Fruit fly (Drosophila melanogaster) whole organism, embryonic: ENCODE measurements around the gene meigo.

Source experiments
- ATbp ChIP-seq: fragments of 200-800 bp; sonication (Bioruptor generic); optimal IDR thresholded peaks from 2 replicates; lab custom pipeline; 2017; ENCODE audit warnings: missing biosample characterization, mild to moderate bottlenecking, missing genetic modification characterization, missing genetic modification reagents
- Adf1 ChIP-seq: fragments of 200-800 bp; sonication (Bioruptor generic); IDR thresholded peaks from 2 replicates; pipeline ENCODE4 v1.3.6; 2022; ENCODE audit warnings: missing biosample characterization, missing genetic modification characterization
- CG10209 ChIP-seq: fragments of 200-800 bp; sonication (Bioruptor generic); optimal IDR thresholded peaks from 3 replicates; lab custom pipeline; 2017; ENCODE audit warnings: missing biosample characterization, mild to moderate bottlenecking, missing genetic modification characterization, missing genetic modification reagents
- CG10959 ChIP-seq: fragments of 200-800 bp; sonication (Bioruptor generic); IDR thresholded peaks from 2 replicates; pipeline ENCODE4 v1.3.6; 2022; ENCODE audit warnings: missing biosample characterization, missing genetic modification characterization
- CG11456 ChIP-seq: fragments of 200-800 bp; sonication (Bioruptor generic); IDR thresholded peaks from 3 replicates; pipeline ENCODE4 v1.3.6; 2022; ENCODE audit warnings: missing biosample characterization, missing genetic modification characterization
- CG11504 ChIP-seq: fragments of 200-800 bp; sonication (Bioruptor generic); optimal IDR thresholded peaks from 3 replicates; lab custom pipeline; 2019; ENCODE audit warnings: missing biosample characterization, mild to moderate bottlenecking, missing genetic modification characterization, moderate library complexity
- CG12104 ChIP-seq: fragments of 200-800 bp; sonication (Bioruptor generic); optimal IDR thresholded peaks from 3 replicates; lab custom pipeline; 2016; ENCODE audit warnings: missing biosample characterization, missing genetic modification characterization
- CG12219 ChIP-seq: fragments of 200-800 bp; sonication (Bioruptor generic); optimal IDR thresholded peaks from 3 replicates; lab custom pipeline; 2018; ENCODE audit warnings: missing biosample characterization, mild to moderate bottlenecking, missing genetic modification characterization
- CG12391 ChIP-seq: fragments of 200-800 bp; sonication (Bioruptor generic); optimal IDR thresholded peaks from 3 replicates; lab custom pipeline; 2018; ENCODE audit warnings: missing biosample characterization, mild to moderate bottlenecking, missing genetic modification characterization, moderate library complexity
- CG12942 ChIP-seq: fragments of 200-800 bp; sonication (Bioruptor generic); optimal IDR thresholded peaks from 3 replicates; lab custom pipeline; 2016; ENCODE audit warnings: missing biosample characterization, missing genetic modification characterization
- CG13775 ChIP-seq: fragments of 200-800 bp; sonication (Bioruptor generic); optimal IDR thresholded peaks from 3 replicates; lab custom pipeline; 2017; ENCODE audit warnings: missing biosample characterization, mild to moderate bottlenecking, missing genetic modification characterization
- CG13894 ChIP-seq: fragments of 200-800 bp; sonication (Bioruptor generic); optimal IDR thresholded peaks from 3 replicates; lab custom pipeline; 2018; ENCODE audit warnings: missing biosample characterization, mild to moderate bottlenecking, missing genetic modification characterization, moderate library complexity
- CG14667 ChIP-seq: fragments of 200-800 bp; sonication (Bioruptor generic); IDR thresholded peaks from 2 replicates; pipeline ENCODE4 v1.3.6; 2022; ENCODE audit warnings: missing biosample characterization, missing genetic modification characterization
- CG1647 ChIP-seq: fragments of 200-800 bp; sonication (Bioruptor generic); optimal IDR thresholded peaks from 3 replicates; lab custom pipeline; 2016; ENCODE audit warnings: missing biosample characterization, missing genetic modification characterization
- CG17328 ChIP-seq: fragments of 200-800 bp; sonication (Bioruptor generic); IDR thresholded peaks from 2 replicates; pipeline ENCODE4 v1.3.6; 2022; ENCODE audit warnings: missing biosample characterization, missing genetic modification characterization
- CG2678 ChIP-seq: fragments of 200-800 bp; sonication (Bioruptor generic); optimal IDR thresholded peaks from 3 replicates; lab custom pipeline; 2019; ENCODE audit warnings: missing biosample characterization, mild to moderate bottlenecking, missing genetic modification characterization, moderate library complexity
- CG2712 ChIP-seq: fragments of 200-800 bp; optimal IDR thresholded peaks from 3 replicates; lab custom pipeline; 2019; ENCODE audit warnings: missing biosample characterization, mild to moderate bottlenecking, missing genetic modification characterization, moderate library complexity
- CG4424 ChIP-seq: fragments of 200-800 bp; sonication (Bioruptor generic); optimal IDR thresholded peaks from 3 replicates; lab custom pipeline; 2016; ENCODE audit warnings: missing biosample characterization, missing genetic modification characterization
- CG5245 ChIP-seq: fragments of 200-800 bp; sonication (Bioruptor generic); optimal IDR thresholded peaks from 3 replicates; lab custom pipeline; 2016; ENCODE audit warnings: missing biosample characterization, missing genetic modification characterization
- CG6689 ChIP-seq: fragments of 200-800 bp; sonication (Bioruptor generic); IDR thresholded peaks from 2 replicates; pipeline ENCODE4 v1.3.6; 2022; ENCODE audit warnings: missing biosample characterization, missing genetic modification characterization
- CG7839 ChIP-seq: fragments of 200-800 bp; sonication (Bioruptor generic); optimal IDR thresholded peaks from 3 replicates; lab custom pipeline; 2018; ENCODE audit warnings: missing biosample characterization, mild to moderate bottlenecking, missing genetic modification characterization, moderate library complexity
- CG9215 ChIP-seq: fragments of 200-800 bp; sonication (Bioruptor generic); IDR thresholded peaks from 2 replicates; pipeline ENCODE4 v1.3.6; 2022; ENCODE audit warnings: missing biosample characterization, missing genetic modification characterization
- CG9932 ChIP-seq: fragments of 200-800 bp; sonication (Bioruptor generic); IDR thresholded peaks from 2 replicates; pipeline ENCODE4 v1.3.6; 2022; ENCODE audit warnings: missing biosample characterization, missing genetic modification characterization
- Deaf1 ChIP-seq: fragments of 200-800 bp; optimal IDR thresholded peaks from 3 replicates; lab custom pipeline; 2019; ENCODE audit warnings: missing biosample characterization, mild to moderate bottlenecking, missing genetic modification characterization, moderate library complexity
- Dll ChIP-seq: fragments of 200-800 bp; sonication (Bioruptor generic); IDR thresholded peaks from 4 replicates; pipeline ENCODE4 v1.3.6; 2022; ENCODE audit warnings: missing biosample characterization, missing genetic modification characterization; ENCODE audit not compliant: partially characterized antibody
- Hmr ChIP-seq: fragments of 200-800 bp; sonication (Bioruptor generic); optimal IDR thresholded peaks from 3 replicates; lab custom pipeline; 2017; ENCODE audit warnings: mild to moderate bottlenecking, missing biosample characterization, missing genetic modification reagents, missing genetic modification characterization
- Meics ChIP-seq: fragments of 200-800 bp; sonication (Bioruptor generic); optimal IDR thresholded peaks from 2 replicates; lab custom pipeline; 2017; ENCODE audit warnings: missing biosample characterization, mild to moderate bottlenecking, missing genetic modification characterization
- Mrtf ChIP-seq: fragments of 200-800 bp; sonication (Bioruptor generic); IDR thresholded peaks from 3 replicates; pipeline ENCODE4 v1.3.6; 2022; ENCODE audit warnings: missing biosample characterization, missing genetic modification characterization
- Myb ChIP-seq: fragments of 200-800 bp; sonication (Bioruptor generic); optimal IDR thresholded peaks from 2 replicates; lab custom pipeline; 2016; ENCODE audit warnings: missing biosample characterization, missing genetic modification characterization
- Nf-YC ChIP-seq: fragments of 200-800 bp; optimal IDR thresholded peaks from 3 replicates; lab custom pipeline; 2019; ENCODE audit warnings: missing biosample characterization, mild to moderate bottlenecking, missing genetic modification characterization, moderate library complexity
- Side ChIP-seq: fragments of 200-800 bp; sonication (Bioruptor generic); optimal IDR thresholded peaks from 2 replicates; lab custom pipeline; 2016; ENCODE audit warnings: missing biosample characterization, missing genetic modification characterization
- abd-A ChIP-seq: fragments of 200-800 bp; sonication (Bioruptor generic); optimal IDR thresholded peaks from 3 replicates; lab custom pipeline; 2019; ENCODE audit warnings: missing biosample characterization, mild to moderate bottlenecking, missing genetic modification characterization, moderate library complexity
- dysf ChIP-seq: fragments of 200-800 bp; sonication (Bioruptor generic); IDR thresholded peaks from 3 replicates; pipeline ENCODE4 v1.3.6; 2022; ENCODE audit warnings: missing biosample characterization, missing genetic modification characterization
- eyg ChIP-seq: fragments of 200-800 bp; sonication (Bioruptor generic); optimal IDR thresholded peaks from 3 replicates; lab custom pipeline; 2016; ENCODE audit warnings: missing biosample characterization, missing genetic modification characterization
- fd102C ChIP-seq: fragments of 200-800 bp; sonication (Bioruptor generic); optimal IDR thresholded peaks from 2 replicates; lab custom pipeline; 2018; ENCODE audit warnings: missing biosample characterization, mild to moderate bottlenecking, missing genetic modification characterization, moderate library complexity
- gro ChIP-seq: fragments of 200-800 bp; sonication (Bioruptor generic); optimal IDR thresholded peaks from 2 replicates; lab custom pipeline; 2016; ENCODE audit warnings: missing biosample characterization, missing genetic modification characterization
- maf-S ChIP-seq: fragments of 200-800 bp; sonication (Bioruptor generic); optimal IDR thresholded peaks from 2 replicates; lab custom pipeline; 2016; ENCODE audit warnings: missing biosample characterization, missing genetic modification characterization
- org-1 ChIP-seq: fragments of 200-800 bp; sonication (Bioruptor generic); optimal IDR thresholded peaks from 2 replicates; lab custom pipeline; 2017; ENCODE audit warnings: missing biosample characterization, missing genetic modification characterization
- pb ChIP-seq: fragments of 200-800 bp; sonication (Bioruptor generic); optimal IDR thresholded peaks from 3 replicates; lab custom pipeline; 2016; ENCODE audit warnings: missing biosample characterization, missing genetic modification characterization
- phol ChIP-seq: fragments of 200-800 bp; sonication (Bioruptor generic); optimal IDR thresholded peaks from 3 replicates; lab custom pipeline; 2018; ENCODE audit warnings: missing biosample characterization, mild to moderate bottlenecking, missing genetic modification characterization, moderate library complexity
- row ChIP-seq: fragments of 200-800 bp; sonication (Bioruptor generic); IDR thresholded peaks from 3 replicates; pipeline ENCODE4 v1.3.6; 2022; ENCODE audit warnings: missing biosample characterization, missing genetic modification characterization
- slbo ChIP-seq: fragments of 200-800 bp; sonication (Bioruptor generic); IDR thresholded peaks from 2 replicates; pipeline ENCODE4 v1.3.6; 2022; ENCODE audit warnings: missing biosample characterization, missing genetic modification characterization
- stc ChIP-seq: fragments of 200-800 bp; sonication (Bioruptor generic); IDR thresholded peaks from 2 replicates; pipeline ENCODE4 v1.3.6; 2022; ENCODE audit warnings: missing biosample characterization, missing genetic modification characterization
- tgo ChIP-seq: fragments of 200-800 bp; sonication (Bioruptor generic); IDR thresholded peaks from 3 replicates; pipeline ENCODE4 v1.3.6; 2022; ENCODE audit warnings: missing biosample characterization, missing genetic modification characterization
- tin ChIP-seq: fragments of 200-800 bp; sonication (Bioruptor generic); optimal IDR thresholded peaks from 3 replicates; lab custom pipeline; 2016; ENCODE audit warnings: missing biosample characterization, missing genetic modification characterization
- tio ChIP-seq: fragments of 200-800 bp; sonication (Bioruptor generic); optimal IDR thresholded peaks from 2 replicates; lab custom pipeline; 2017; ENCODE audit warnings: missing biosample characterization, missing genetic modification characterization, inconsistent platforms
- wdn ChIP-seq: fragments of 200-800 bp; sonication (Bioruptor generic); IDR thresholded peaks from 2 replicates; pipeline ENCODE4 v1.3.6; 2022; ENCODE audit warnings: missing biosample characterization, missing genetic modification characterization
- zen ChIP-seq: fragments of 200-800 bp; sonication (Bioruptor generic); optimal IDR thresholded peaks from 3 replicates; lab custom pipeline; 2018; ENCODE audit warnings: missing biosample characterization, mild to moderate bottlenecking, missing genetic modification characterization, moderate library complexity

The meigo gene

DNA sequence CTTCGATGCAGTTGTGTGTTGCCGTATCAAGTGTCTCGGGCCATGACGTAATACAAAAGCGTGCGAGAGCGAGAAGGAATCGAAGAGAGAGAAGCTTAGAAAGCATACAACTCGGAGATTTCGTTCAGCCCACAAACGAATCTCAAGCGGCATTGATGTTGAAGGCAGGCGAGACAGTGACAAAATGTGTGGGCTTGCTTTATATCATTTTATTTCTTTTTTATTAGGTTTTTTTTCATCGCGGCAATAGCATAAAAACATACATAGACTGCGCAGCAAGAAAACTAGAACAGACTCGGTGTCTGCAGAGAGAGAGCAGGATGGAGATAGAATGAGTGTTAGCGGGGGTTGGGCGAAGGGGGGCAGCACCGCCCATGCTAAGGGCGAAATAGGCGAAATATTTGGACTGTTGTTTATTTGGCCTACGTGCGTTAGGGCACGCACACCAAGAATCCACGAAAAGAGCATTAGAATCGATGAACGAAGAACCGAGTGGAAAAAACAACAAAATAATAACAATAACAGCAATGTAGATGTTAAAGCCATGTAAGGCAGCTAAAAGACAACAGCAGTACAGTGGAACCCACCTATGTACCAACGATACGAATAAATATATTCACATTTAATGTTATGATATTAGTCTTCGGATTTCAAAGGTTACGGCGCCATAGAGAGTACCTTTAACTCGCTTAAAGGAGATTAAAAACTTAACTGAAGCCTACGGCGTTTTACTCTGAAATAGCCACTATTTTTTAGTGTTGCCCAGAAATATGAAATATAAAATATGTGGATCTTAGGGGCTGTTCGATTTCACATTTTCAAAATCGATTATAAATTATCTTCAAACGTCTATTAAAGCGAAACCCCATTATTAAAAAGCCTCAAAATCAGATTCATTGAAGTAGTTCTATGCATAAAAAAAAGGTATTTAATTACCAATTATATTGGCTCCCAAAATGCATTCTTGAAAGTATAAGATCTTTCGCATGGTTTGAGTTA is 49.6 kb downstream of the meigo start (continued):
- peak; percentile 61 for TF ChIP-seq tio (GFP tag; lab: Kevin White, UChicago)
- peak; percentile 34; the same call in 1 of the 2 replicates for TF ChIP-seq CG9215 (GFP tag; lab: Robert Waterston, UW)
- peak; percentile 55 for TF ChIP-seq CG12104 (GFP tag; lab: Kevin White, UChicago)
- TF ChIP-seq pb (GFP tag; lab: Kevin White, UChicago), result no peak
- peak; percentile 24 for TF ChIP-seq ATbp (GFP tag; lab: Kevin White, UChicago)
- peak; percentile 69; the same call in 1 of the 3 replicates for TF ChIP-seq CG11456 (GFP tag; lab: Robert Waterston, UW)
- TF ChIP-seq Adf1 (GFP tag; lab: Robert Waterston, UW), result peak; percentile 52; the same call in 1 of the 2 replicates
- no peak for TF ChIP-seq eyg (GFP tag; lab: Kevin White, UChicago)
- TF ChIP-seq tgo (GFP tag; lab: Robert Waterston, UW), result peak; percentile 45; the same call in 1 of the 3 replicates
- TF ChIP-seq Myb (GFP tag; lab: Kevin White, UChicago), result peak; percentile 20
- peak; percentile 0 for TF ChIP-seq Side (GFP tag; lab: Kevin White, UChicago)
- TF ChIP-seq org-1 (GFP tag; lab: Kevin White, UChicago), result peak; percentile 34
- TF ChIP-seq wdn, result 0 out of 2 replicates have a peak, but pooled peaks have one; percentile 41
- peak; percentile 61 for TF ChIP-seq CG6689 (GFP tag; lab: Robert Waterston, UW)
- peak; percentile 68 for TF ChIP-seq Deaf1 (tag; lab: Kevin White, UChicago)
- TF ChIP-seq CG1647 (GFP tag; lab: Kevin White, UChicago), result no peak
- peak; percentile 65 for TF ChIP-seq CG7839
- peak; percentile 27 for TF ChIP-seq Nf-YC
- no peak for TF ChIP-seq zen (tag; lab: Kevin White, UChicago)
- TF ChIP-seq CG2678 (tag; lab: Kevin White, UChicago), result peak; percentile 56
- TF ChIP-seq Mrtf, result peak; percentile 53; the same call in 1 of the 3 replicates
- TF ChIP-seq phol (tag; lab: Kevin White, UChicago), result peak; percentile 40
- TF ChIP-seq CG4424 (GFP tag; lab: Kevin White, UChicago), result peak; percentile 32
- no peak for TF ChIP-seq CG12942 (GFP tag; lab: Kevin White, UChicago)
- peak; percentile 12 for TF ChIP-seq tin (GFP tag; lab: Kevin White, UChicago)
- TF ChIP-seq row (GFP tag; lab: Robert Waterston, UW), result peak; percentile 54
- TF ChIP-seq CG5245 (GFP tag; lab: Kevin White, UChicago), result no peak
- TF ChIP-seq CG17328, result 0 out of 2 replicates have a peak, but pooled peaks have one; percentile 29
- 0 out of 2 replicates have a peak, but pooled peaks have one; percentile 51 for TF ChIP-seq stc (GFP tag; lab: Robert Waterston, UW)
- TF ChIP-seq CG11504, result peak; percentile 58
- no peak for TF ChIP-seq fd102C
- peak; percentile 44; the same call in 1 of the 2 replicates for TF ChIP-seq CG14667 (GFP tag; lab: Robert Waterston, UW)
- peak; percentile 99 for TF ChIP-seq abd-A
- peak; percentile 57 for TF ChIP-seq CG9932 (GFP tag; lab: Robert Waterston, UW)
- peak; percentile 36 for TF ChIP-seq CG10209
- TF ChIP-seq Meics (GFP tag; lab: Kevin White, UChicago), result peak; percentile 61
- TF ChIP-seq CG13775 (GFP tag; lab: Kevin White, UChicago), result peak; percentile 1
- TF ChIP-seq CG2712 (tag; lab: Kevin White, UChicago), result peak; percentile 62
- peak; percentile 9 for TF ChIP-seq CG12391 (tag; lab: Kevin White, UChicago)
- TF ChIP-seq slbo (GFP tag; lab: Robert Waterston, UW), result peak; percentile 70
- peak; percentile 84 for TF ChIP-seq CG13894 (tag; lab: Kevin White, UChicago)
- no peak for TF ChIP-seq gro (GFP tag; lab: Kevin White, UChicago)
- TF ChIP-seq maf-S (GFP tag; lab: Kevin White, UChicago), result peak; percentile 47
- no peak for TF ChIP-seq Dll (GFP tag; lab: Robert Waterston, UW)
- TF ChIP-seq CG12219 (GFP tag; lab: Kevin White, UChicago), result no peak
- TF ChIP-seq dysf (GFP tag; lab: Robert Waterston, UW), result peak; percentile 70; the same call in 2 of the 3 replicates
- peak; percentile 64 for TF ChIP-seq Hmr
- no peak for TF ChIP-seq CG10959 (GFP tag; lab: Robert Waterston, UW)
